Fruit fly (Drosophila melanogaster) whole organism, embryonic: ENCODE results near the gene CG6168.

Experiments used
- Awh ChIP-seq: fragments of 200-800 bp; sonication (Bioruptor generic); IDR thresholded peaks from 2 replicates; pipeline ENCODE4, ENCODE4 v1.3.6; 2022; ENCODE audit warnings: missing biosample characterization, missing genetic modification characterization
- Bgb ChIP-seq: fragments of 200-800 bp; sonication (Bioruptor generic); IDR thresholded peaks from 2 replicates; pipeline ENCODE4 v1.3.6; 2022; ENCODE audit warnings: missing biosample characterization, missing genetic modification characterization; ENCODE audit not compliant: partially characterized antibody
- Blimp-1 ChIP-seq: fragments of 200-800 bp; sonication (Bioruptor generic); optimal IDR thresholded peaks from 3 replicates; lab custom pipeline; 2018; ENCODE audit warnings: missing biosample characterization, missing genetic modification characterization, mild to moderate bottlenecking, moderate library complexity, missing genetic modification reagents
- CG10209 ChIP-seq: fragments of 200-800 bp; sonication (Bioruptor generic); optimal IDR thresholded peaks from 3 replicates; lab custom pipeline; 2017; ENCODE audit warnings: missing biosample characterization, mild to moderate bottlenecking, missing genetic modification characterization, missing genetic modification reagents
- CG11456 ChIP-seq: fragments of 200-800 bp; sonication (Bioruptor generic); IDR thresholded peaks from 3 replicates; pipeline ENCODE4 v1.3.6; 2022; ENCODE audit warnings: missing biosample characterization, missing genetic modification characterization
- CG12071 ChIP-seq: fragments of 200-800 bp; sonication (Bioruptor generic); optimal IDR thresholded peaks from 3 replicates; lab custom pipeline; 2018; ENCODE audit warnings: missing biosample characterization, mild to moderate bottlenecking, missing genetic modification characterization
- CG12104 ChIP-seq: fragments of 200-800 bp; sonication (Bioruptor generic); optimal IDR thresholded peaks from 3 replicates; lab custom pipeline; 2016; ENCODE audit warnings: missing biosample characterization, missing genetic modification characterization
- CG1233 ChIP-seq: fragments of 200-800 bp; sonication (Bioruptor generic); optimal IDR thresholded peaks from 4 replicates; lab custom pipeline; 2018; ENCODE audit warnings: missing biosample characterization, mild to moderate bottlenecking, missing genetic modification characterization
- CG1529 ChIP-seq: fragments of 200-800 bp; sonication (Bioruptor generic); optimal IDR thresholded peaks from 3 replicates; lab custom pipeline; 2018; ENCODE audit warnings: missing biosample characterization, missing genetic modification characterization
- CG15696 ChIP-seq: fragments of 200-800 bp; sonication (Bioruptor generic); optimal IDR thresholded peaks from 2 replicates; lab custom pipeline; 2019; ENCODE audit warnings: missing biosample characterization, mild to moderate bottlenecking, missing genetic modification characterization, moderate library complexity
- CG17186 ChIP-seq: fragments of 200-800 bp; sonication (Bioruptor generic); optimal IDR thresholded peaks from 3 replicates; lab custom pipeline; 2017; ENCODE audit warnings: missing biosample characterization, missing genetic modification reagents, missing genetic modification characterization
- CG18619 ChIP-seq: fragments of 200-800 bp; sonication (Bioruptor generic); optimal IDR thresholded peaks from 3 replicates; lab custom pipeline; 2017; ENCODE audit warnings: missing biosample characterization, mild to moderate bottlenecking, missing genetic modification characterization
- CG2120 ChIP-seq: fragments of 200-800 bp; sonication (Bioruptor generic); optimal IDR thresholded peaks from 3 replicates; lab custom pipeline; 2016; ENCODE audit warnings: missing biosample characterization, missing genetic modification characterization
- CG2129 ChIP-seq: fragments of 200-800 bp; sonication (Bioruptor generic); IDR thresholded peaks from 2 replicates; pipeline ENCODE4 v1.3.6; 2022; ENCODE audit warnings: missing biosample characterization, missing genetic modification characterization; ENCODE audit not compliant: partially characterized antibody
- CG33213 ChIP-seq: fragments of 200-800 bp; sonication (Bioruptor generic); optimal IDR thresholded peaks from 3 replicates; lab custom pipeline; 2016; ENCODE audit warnings: missing biosample characterization, missing genetic modification characterization
- CG4360 ChIP-seq: fragments of 200-800 bp; sonication (Bioruptor generic); IDR thresholded peaks from 2 replicates; pipeline ENCODE4 v1.3.6; 2022; ENCODE audit warnings: missing biosample characterization, missing genetic modification characterization
- CG4404 ChIP-seq: fragments of 200-800 bp; sonication (Bioruptor generic); IDR thresholded peaks from 2 replicates; pipeline ENCODE4 v1.3.6; 2022; ENCODE audit warnings: missing biosample characterization, missing genetic modification characterization
- CG4820 ChIP-seq: fragments of 200-800 bp; sonication (Bioruptor generic); optimal IDR thresholded peaks from 3 replicates; lab custom pipeline; 2016; ENCODE audit warnings: missing biosample characterization, missing genetic modification characterization
- CG5953 ChIP-seq: fragments of 200-800 bp; sonication (Bioruptor generic); IDR thresholded peaks from 2 replicates; pipeline ENCODE4 v1.3.6; 2022; ENCODE audit warnings: missing biosample characterization, missing genetic modification characterization
- CG6254 ChIP-seq: fragments of 200-800 bp; sonication (Bioruptor generic); optimal IDR thresholded peaks from 3 replicates; lab custom pipeline; 2017; ENCODE audit warnings: mild to moderate bottlenecking, missing biosample characterization, missing genetic modification reagents, missing genetic modification characterization
- CG6813 ChIP-seq: fragments of 200-800 bp; sonication (Bioruptor generic); optimal IDR thresholded peaks from 2 replicates; lab custom pipeline; 2017; ENCODE audit warnings: missing biosample characterization, missing genetic modification characterization, mild to moderate bottlenecking, moderate library complexity, missing genetic modification reagents
- CG8359 ChIP-seq: fragments of 200-800 bp; sonication (Bioruptor generic); optimal IDR thresholded peaks from 2 replicates; lab custom pipeline; 2017; ENCODE audit warnings: missing biosample characterization, mild to moderate bottlenecking, missing genetic modification characterization, borderline replicate concordance
- CG9215 ChIP-seq: fragments of 200-800 bp; sonication (Bioruptor generic); IDR thresholded peaks from 2 replicates; pipeline ENCODE4 v1.3.6; 2022; ENCODE audit warnings: missing biosample characterization, missing genetic modification characterization
- CTCF ChIP-seq: fragments of 200-800 bp; sonication (Bioruptor generic); optimal IDR thresholded peaks from 2 replicates; lab custom pipeline; 2017; ENCODE audit warnings: missing biosample characterization, mild to moderate bottlenecking, missing genetic modification characterization, moderate library complexity
- CrebB ChIP-seq: fragments of 200-800 bp; sonication (Bioruptor generic); optimal IDR thresholded peaks from 3 replicates; lab custom pipeline; 2018; ENCODE audit warnings: missing biosample characterization, mild to moderate bottlenecking, missing genetic modification characterization
- Dbx ChIP-seq: fragments of 200-800 bp; sonication (Bioruptor generic); IDR thresholded peaks from 3 replicates; pipeline ENCODE4 v1.3.6; 2022; ENCODE audit warnings: missing biosample characterization, missing genetic modification characterization
- Drgx ChIP-seq: fragments of 200-800 bp; sonication (Bioruptor generic); IDR thresholded peaks from 2 replicates; pipeline ENCODE4 v1.3.6; 2022; ENCODE audit warnings: missing biosample characterization, missing genetic modification characterization
- E2f1 ChIP-seq: fragments of 200-800 bp; sonication (Bioruptor generic); IDR thresholded peaks from 2 replicates; pipeline ENCODE4 v1.3.6; 2022; ENCODE audit warnings: missing biosample characterization, missing genetic modification characterization
- E2f2 ChIP-seq: fragments of 200-800 bp; sonication (Bioruptor generic); IDR thresholded peaks from 2 replicates; pipeline ENCODE4 v1.3.6; 2022; ENCODE audit warnings: missing biosample characterization, missing genetic modification characterization
- Fer2 ChIP-seq: fragments of 200-800 bp; sonication (Bioruptor generic); optimal IDR thresholded peaks from 2 replicates; lab custom pipeline; 2018; ENCODE audit warnings: missing biosample characterization, mild to moderate bottlenecking, missing genetic modification characterization, moderate library complexity
- Gug ChIP-seq: fragments of 200-800 bp; sonication (Bioruptor generic); IDR thresholded peaks from 4 replicates; pipeline ENCODE4 v1.3.6; 2022; ENCODE audit warnings: missing biosample characterization, missing genetic modification characterization
- Hmr ChIP-seq: fragments of 200-800 bp; sonication (Bioruptor generic); optimal IDR thresholded peaks from 3 replicates; lab custom pipeline; 2017; ENCODE audit warnings: mild to moderate bottlenecking, missing biosample characterization, missing genetic modification reagents, missing genetic modification characterization
- MTF-1 ChIP-seq: fragments of 200-800 bp; sonication (Bioruptor generic); optimal IDR thresholded peaks from 2 replicates; lab custom pipeline; 2018; ENCODE audit warnings: missing biosample characterization, mild to moderate bottlenecking, missing genetic modification characterization, borderline replicate concordance
- Med ChIP-seq: fragments of 200-800 bp; sonication (Bioruptor generic); peaks from one replicate; lab custom pipeline; 2016; ENCODE audit warnings: missing biosample characterization, missing genetic modification characterization, mild to moderate bottlenecking, inconsistent platforms, moderate library complexity
- Opbp ChIP-seq: fragments of 200-800 bp; sonication (Bioruptor generic); IDR thresholded peaks from 3 replicates; pipeline ENCODE4 v1.3.6; 2022; ENCODE audit warnings: missing biosample characterization, missing genetic modification characterization; ENCODE audit not compliant: partially characterized antibody
- Rfx ChIP-seq: fragments of 200-800 bp; sonication (Bioruptor generic); IDR thresholded peaks from 2 replicates; pipeline ENCODE4 v1.3.6; 2022; ENCODE audit warnings: missing biosample characterization, missing genetic modification characterization
- Xrp1 ChIP-seq: fragments of 200-800 bp; sonication (Bioruptor generic); IDR thresholded peaks from 2 replicates; pipeline ENCODE4 v1.3.6; 2022; ENCODE audit warnings: missing biosample characterization, missing genetic modification characterization
- ara ChIP-seq: fragments of 200-800 bp; sonication (Bioruptor generic); IDR thresholded peaks from 2 replicates; pipeline ENCODE4 v1.3.6; 2022; ENCODE audit warnings: missing biosample characterization, missing genetic modification characterization
- ash1 ChIP-seq: fragments of 200-800 bp; sonication (Bioruptor generic); optimal IDR thresholded peaks from 2 replicates; lab custom pipeline; 2018; ENCODE audit warnings: missing biosample characterization, mild to moderate bottlenecking, missing genetic modification characterization
- corto ChIP-seq: fragments of 200-800 bp; sonication (Bioruptor generic); optimal IDR thresholded peaks from 2 replicates; lab custom pipeline; 2016; ENCODE audit warnings: missing biosample characterization, mild to moderate bottlenecking, missing genetic modification characterization, moderate library complexity
- dmrt99B ChIP-seq: fragments of 200-800 bp; sonication (Bioruptor generic); optimal IDR thresholded peaks from 2 replicates; lab custom pipeline; 2018; ENCODE audit warnings: missing biosample characterization, mild to moderate bottlenecking, missing genetic modification characterization, moderate library complexity
- ems ChIP-seq: fragments of 200-800 bp; sonication (Bioruptor generic); optimal IDR thresholded peaks from 3 replicates; lab custom pipeline; 2016; ENCODE audit warnings: missing biosample characterization, missing genetic modification characterization
- en ChIP-seq: fragments of 200-800 bp; sonication (Bioruptor generic); optimal IDR thresholded peaks from 2 replicates; lab custom pipeline; 2016; ENCODE audit warnings: missing biosample characterization, missing genetic modification characterization
- ewg ChIP-seq: fragments of 200-800 bp; sonication (Bioruptor generic); optimal IDR thresholded peaks from 3 replicates; lab custom pipeline; 2017; ENCODE audit warnings: mild to moderate bottlenecking, missing biosample characterization, missing genetic modification reagents, missing genetic modification characterization
- fu2 ChIP-seq: fragments of 200-800 bp; sonication (Bioruptor generic); optimal IDR thresholded peaks from 2 replicates; lab custom pipeline; 2016; ENCODE audit warnings: missing biosample characterization, missing genetic modification characterization
- gcm2 ChIP-seq: fragments of 200-800 bp; sonication (Bioruptor generic); optimal IDR thresholded peaks from 2 replicates; lab custom pipeline; 2016; ENCODE audit warnings: missing biosample characterization, missing genetic modification characterization
- mam ChIP-seq: fragments of 200-800 bp; sonication (Bioruptor generic); optimal IDR thresholded peaks from 3 replicates; lab custom pipeline; 2016; ENCODE audit warnings: missing biosample characterization, missing genetic modification characterization
- slp2 ChIP-seq: fragments of 200-800 bp; sonication (Bioruptor generic); optimal IDR thresholded peaks from 2 replicates; lab custom pipeline; 2016; ENCODE audit warnings: missing biosample characterization, missing genetic modification characterization
- sqz ChIP-seq: fragments of 200-800 bp; sonication (Bioruptor generic); optimal IDR thresholded peaks from 3 replicates; lab custom pipeline; 2018; ENCODE audit warnings: missing biosample characterization, mild to moderate bottlenecking, missing genetic modification characterization
- toy ChIP-seq: fragments of 200-800 bp; sonication (Bioruptor generic); IDR thresholded peaks from 2 replicates; pipeline ENCODE4 v1.3.6; 2022; ENCODE audit warnings: missing biosample characterization, missing genetic modification characterization

Gene CG6168

DNA sequence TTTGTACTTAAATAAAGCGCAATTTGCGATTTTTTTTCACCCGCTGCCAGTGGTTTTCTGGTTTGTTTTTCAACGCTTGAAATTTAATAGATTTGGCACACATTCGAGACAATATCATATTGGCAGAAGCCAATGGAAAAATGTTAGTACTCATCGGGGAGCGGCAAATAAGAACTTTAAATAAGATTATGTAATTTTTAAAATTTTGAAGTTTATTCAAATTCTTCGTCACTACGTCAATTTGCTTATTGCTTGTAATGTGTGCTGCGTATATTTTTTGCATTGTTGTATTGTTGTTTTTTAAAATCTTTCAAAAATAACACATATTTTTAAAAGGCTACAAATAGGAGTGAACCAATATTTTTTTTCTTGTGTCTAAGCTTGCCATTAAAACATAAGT, 25.5 kb upstream of the CG6168 start (continued):
- TF ChIP-seq Rfx (GFP tag; lab: Robert Waterston, UW) (peak; percentile 47; the same call in 1 of the 2 replicates), CG9215 (GFP tag; lab: Robert Waterston, UW) (0 out of 2 replicates have a peak, but pooled peaks have one; percentile 21), ewg (no peak), CG2129 (GFP tag; lab: Robert Waterston, UW) (no peak), CG18619 (GFP tag; lab: Kevin White, UChicago) (no peak), Dbx (GFP tag; lab: Robert Waterston, UW) (0 out of 3 replicates have a peak, but pooled peaks have one; percentile 39), CG2120 (GFP tag; lab: Kevin White, UChicago) (peak; percentile 40)
- TF ChIP-seq, all 482 proteins: peak for 27

DNA sequence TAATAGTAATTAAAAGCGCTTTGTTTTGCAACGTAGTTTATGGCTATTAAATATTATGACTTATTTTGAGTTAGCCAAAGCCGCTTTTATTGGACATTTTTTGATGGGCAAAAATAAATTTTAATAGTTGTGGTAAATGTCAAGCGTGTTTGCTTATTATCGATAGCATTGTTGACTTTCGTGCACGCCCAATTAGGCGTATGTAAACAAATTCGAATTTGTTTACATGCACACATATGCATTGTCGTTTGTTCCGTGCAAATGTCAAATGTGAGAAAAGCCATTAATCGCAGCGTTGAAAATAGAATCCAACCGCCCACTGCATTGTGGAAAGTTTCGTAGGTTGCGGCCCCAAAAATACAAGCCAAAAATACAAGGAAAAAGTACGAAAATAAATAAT, 24.0 kb upstream of the CG6168 start:
- TF ChIP-seq CG33213 (GFP tag; lab: Kevin White, UChicago) (no peak), sqz (peak; percentile 24), CG10209 (GFP tag; lab: Kevin White, UChicago) (no peak), CG12104 (no peak), CG4360 (GFP tag; lab: Robert Waterston, UW) (peak; percentile 23; the same call in 1 of the 2 replicates), CG4820 (GFP tag; lab: Kevin White, UChicago) (no peak), Drgx (GFP tag; lab: Robert Waterston, UW) (no peak), CG4404 (GFP tag; lab: Robert Waterston, UW) (no peak), en (no peak), corto (GFP tag; lab: Kevin White, UChicago) (no peak), CTCF (GFP tag; lab: Kevin White, UChicago) (peak; percentile 15), Med (peak; percentile 62), ash1 (GFP tag; lab: Kevin White, UChicago) (no peak), CG12071 (GFP tag; lab: Kevin White, UChicago) (peak; percentile 25), Bgb (GFP tag; lab: Robert Waterston, UW) (no peak), E2f2 (GFP tag; lab: Robert Waterston, UW) (no peak), Blimp-1 (GFP tag; lab: Kevin White, UChicago) (peak; percentile 30), CG1233 (GFP tag; lab: Kevin White, UChicago) (peak; percentile 48), ara (no peak), CG1529 (GFP tag; lab: Kevin White, UChicago) (no peak), Dbx (GFP tag; lab: Robert Waterston, UW) (no peak), CG17186 (no peak), CG5953 (no peak), CG11456 (GFP tag; lab: Robert Waterston, UW) (no peak), fu2 (GFP tag; lab: Kevin White, UChicago) (no peak), slp2 (GFP tag; lab: Kevin White, UChicago) (no peak), CG15696 (tag; lab: Kevin White, UChicago) (peak; percentile 67), Awh (peak; percentile 44; the same call in 1 of the 2 replicates), CG6813 (GFP tag; lab: Kevin White, UChicago) (peak; percentile 28), CG8359 (peak; percentile 15), MTF-1 (GFP tag; lab: Kevin White, UChicago) (peak; percentile 6), mam (GFP tag; lab: Kevin White, UChicago) (no peak), dmrt99B (tag; lab: Kevin White, UChicago) (peak; percentile 29), gcm2 (no peak), Xrp1 (0 out of 2 replicates have a peak, but pooled peaks have one; percentile 8), Fer2 (tag; lab: Kevin White, UChicago) (no peak), Gug (GFP tag; lab: Robert Waterston, UW) (no peak), toy (GFP tag; lab: Robert Waterston, UW) (no peak), E2f1 (no peak), Opbp (GFP tag; lab: Robert Waterston, UW) (no peak), CG6254 (GFP tag; lab: Kevin White, UChicago) (peak; percentile 11), CrebB (tag; lab: Kevin White, UChicago) (no peak), ems (GFP tag; lab: Kevin White, UChicago) (no peak), Hmr (no peak)
